Worm (Caenorhabditis elegans) whole organism, late embryonic: ENCODE data around the gene F23H12.10.

Experiments used
- C38D4.7 ChIP-seq: fragments of 200-800 bp; sonication (Bioruptor generic); optimal IDR thresholded peaks from 2 replicates; lab custom pipeline; 2018; ENCODE audit warnings: mild to moderate bottlenecking, missing genetic modification characterization, moderate library complexity, missing compliant biosample characterization
- K02D7.2 ChIP-seq: sonication (generic microtip); optimal IDR thresholded peaks from 2 replicates; lab custom pipeline; 2017; ENCODE audit warnings: mild to moderate bottlenecking, missing genetic modification characterization, missing compliant biosample characterization
- K09A11.1 ChIP-seq: sonication (generic microtip); optimal IDR thresholded peaks from 2 replicates; lab custom pipeline; 2017; ENCODE audit warnings: antibody characterized with exemption, mild to moderate bottlenecking, missing genetic modification characterization, missing compliant biosample characterization; ENCODE audit not compliant: insufficient read depth
- T23F11.4 ChIP-seq: fragments of 200-800 bp; sonication (Bioruptor generic); optimal IDR thresholded peaks from 2 replicates; lab custom pipeline; 2018; ENCODE audit warnings: mild to moderate bottlenecking, missing genetic modification characterization, missing compliant biosample characterization
- ama-1 ChIP-seq: fragments of 150-350 bp; optimal IDR thresholded peaks from 2 replicates; lab custom pipeline; 2014
- ceh-18 ChIP-seq: sonication (generic microtip); optimal IDR thresholded peaks from 2 replicates; lab custom pipeline; 2016; ENCODE audit warnings: missing genetic modification characterization, missing compliant biosample characterization
- ceh-19 ChIP-seq: fragments of 200-800 bp; sonication (Bioruptor generic); optimal IDR thresholded peaks from 2 replicates; lab custom pipeline; 2018; ENCODE audit warnings: mild to moderate bottlenecking, missing genetic modification characterization, missing compliant biosample characterization
- ceh-2 ChIP-seq: sonication (generic microtip); optimal IDR thresholded peaks from 2 replicates; lab custom pipeline; 2016; ENCODE audit warnings: missing genotype, missing genetic modification characterization, missing compliant biosample characterization
- ceh-30 ChIP-seq: fragments of 150-350 bp; optimal IDR thresholded peaks from 2 replicates; lab custom pipeline; 2014; ENCODE audit warnings: missing biosample characterization, missing genetic modification characterization
- ceh-45 ChIP-seq: fragments of 200-800 bp; sonication (Bioruptor generic); IDR thresholded peaks from 2 replicates; pipeline ENCODE4 v1.3.6; 2022; ENCODE audit warnings: missing genetic modification reagents, missing genetic modification characterization, missing compliant biosample characterization
- ceh-6 ChIP-seq: fragments of 200-800 bp; sonication (Bioruptor generic); optimal IDR thresholded peaks from 2 replicates; lab custom pipeline; 2018; ENCODE audit warnings: mild to moderate bottlenecking, missing genetic modification characterization, missing compliant biosample characterization
- ceh-9 ChIP-seq: sonication (generic microtip); optimal IDR thresholded peaks from 2 replicates; lab custom pipeline; 2016; ENCODE audit warnings: mild to moderate bottlenecking, missing genetic modification characterization, inconsistent platforms, missing compliant biosample characterization
- che-1 ChIP-seq: sonication (generic microtip); optimal IDR thresholded peaks from 2 replicates; lab custom pipeline; 2016; ENCODE audit warnings: mild to moderate bottlenecking, missing genetic modification characterization, missing compliant biosample characterization
- elt-4 ChIP-seq: sonication (generic microtip); optimal IDR thresholded peaks from 2 replicates; lab custom pipeline; 2016; ENCODE audit warnings: missing genetic modification characterization, missing compliant biosample characterization
- ets-4 ChIP-seq: sonication (generic microtip); optimal IDR thresholded peaks from 2 replicates; lab custom pipeline; 2016; ENCODE audit warnings: missing genetic modification characterization, missing compliant biosample characterization
- eyg-1 ChIP-seq: sonication (generic microtip); optimal IDR thresholded peaks from 2 replicates; lab custom pipeline; 2016; ENCODE audit warnings: missing genotype, missing genetic modification characterization, missing compliant biosample characterization
- fkh-10 ChIP-seq: fragments of 150-350 bp; optimal IDR thresholded peaks from 2 replicates; lab custom pipeline; 2014; ENCODE audit warnings: missing biosample characterization, missing genetic modification reagents, missing genetic modification characterization
- gmeb-2 ChIP-seq: sonication (generic microtip); optimal IDR thresholded peaks from 2 replicates; lab custom pipeline; 2016; ENCODE audit warnings: missing genetic modification characterization, inconsistent platforms, missing compliant biosample characterization
- hlh-13 ChIP-seq: fragments of 200-800 bp; sonication (Bioruptor generic); optimal IDR thresholded peaks from 2 replicates; lab custom pipeline; 2018; ENCODE audit warnings: mild to moderate bottlenecking, missing genetic modification characterization, missing compliant biosample characterization
- hlh-15 ChIP-seq: sonication (generic microtip); optimal IDR thresholded peaks from 2 replicates; lab custom pipeline; 2016; ENCODE audit warnings: missing genetic modification characterization, missing compliant biosample characterization
- hlh-8 ChIP-seq: sonication (generic microtip); optimal IDR thresholded peaks from 2 replicates; lab custom pipeline; 2016; ENCODE audit warnings: missing genotype, missing genetic modification characterization, missing compliant biosample characterization
- lim-6 ChIP-seq: sonication (generic microtip); optimal IDR thresholded peaks from 2 replicates; lab custom pipeline; 2016; ENCODE audit warnings: missing genetic modification characterization, missing compliant biosample characterization
- lin-11 ChIP-seq: fragments of 200-800 bp; sonication (Bioruptor generic); optimal IDR thresholded peaks from 2 replicates; lab custom pipeline; 2018; ENCODE audit warnings: mild to moderate bottlenecking, missing genetic modification characterization, missing compliant biosample characterization
- nfya-1 ChIP-seq: sonication (generic microtip); optimal IDR thresholded peaks from 2 replicates; lab custom pipeline; 2017; ENCODE audit warnings: missing genetic modification characterization, mild to moderate bottlenecking, missing compliant biosample characterization, antibody characterized with exemption, moderate library complexity
- nhr-11 ChIP-seq: fragments of 150-350 bp; optimal IDR thresholded peaks from 2 replicates; lab custom pipeline; 2014; ENCODE audit warnings: missing biosample characterization, missing genetic modification characterization
- nhr-232 ChIP-seq: sonication (generic microtip); optimal IDR thresholded peaks from 2 replicates; lab custom pipeline; 2016; ENCODE audit warnings: missing genetic modification characterization, missing compliant biosample characterization
- npax-4 ChIP-seq: sonication (generic microtip); optimal IDR thresholded peaks from 2 replicates; lab custom pipeline; 2016; ENCODE audit warnings: missing genetic modification characterization, missing compliant biosample characterization
- odd-2 ChIP-seq: sonication (generic microtip); optimal IDR thresholded peaks from 2 replicates; lab custom pipeline; 2017; ENCODE audit warnings: antibody characterized with exemption, mild to moderate bottlenecking, missing genetic modification characterization, missing compliant biosample characterization
- pat-9 ChIP-seq: fragments of 200-800 bp; sonication (Bioruptor generic); optimal IDR thresholded peaks from 2 replicates; lab custom pipeline; 2018; ENCODE audit warnings: mild to moderate bottlenecking, missing genetic modification characterization, moderate library complexity, missing compliant biosample characterization
- pha-2 ChIP-seq: sonication (generic microtip); optimal IDR thresholded peaks from 2 replicates; lab custom pipeline; 2017; ENCODE audit warnings: mild to moderate bottlenecking, missing genetic modification characterization, missing compliant biosample characterization
- pha-4 ChIP-seq: fragments of 150-350 bp; optimal IDR thresholded peaks from 2 replicates; lab custom pipeline; 2018; ENCODE audit warnings: missing biosample characterization, missing genetic modification reagents, missing genetic modification characterization
- pros-1 ChIP-seq: fragments of 150-350 bp; optimal IDR thresholded peaks from 2 replicates; lab custom pipeline; 2014; ENCODE audit warnings: missing biosample characterization, missing genetic modification reagents, missing genetic modification characterization
- rnt-1 ChIP-seq: sonication (generic microtip); optimal IDR thresholded peaks from 2 replicates; lab custom pipeline; 2016; ENCODE audit warnings: missing genetic modification characterization, missing compliant biosample characterization
- sdc-2 ChIP-seq: sonication (generic microtip); optimal IDR thresholded peaks from 2 replicates; lab custom pipeline; 2016; ENCODE audit warnings: missing genotype, missing genetic modification characterization, missing compliant biosample characterization
- sox-4 ChIP-seq: sonication (generic microtip); optimal IDR thresholded peaks from 2 replicates; lab custom pipeline; 2017; ENCODE audit warnings: mild to moderate bottlenecking, missing genetic modification characterization, inconsistent platforms, missing compliant biosample characterization
- unc-3 ChIP-seq, 2 experiments: fragments of 200-800 bp in 1 of 2; sonication (Bioruptor generic) in 1 of 2; sonication (generic microtip) in 1 of 2; conservative IDR thresholded peaks in 1 of 2; optimal IDR thresholded peaks in 1 of 2; 2 replicates each; pipeline versions ENCODE4 v1.3.6 to Lab custom; 2016 to 2022; ENCODE audit warnings: missing compliant biosample characterization in 2 of 2, missing genetic modification characterization in 2 of 2, missing genetic modification reagents in 1 of 2
- unc-55 ChIP-seq: sonication (generic microtip); optimal IDR thresholded peaks from 2 replicates; lab custom pipeline; 2017; ENCODE audit warnings: missing biosample characterization, missing genetic modification reagents, missing genetic modification characterization
- zip-5 ChIP-seq: sonication (generic microtip); optimal IDR thresholded peaks from 2 replicates; lab custom pipeline; 2016; ENCODE audit warnings: missing genetic modification characterization, missing compliant biosample characterization
- ztf-16 ChIP-seq: sonication (generic microtip); optimal IDR thresholded peaks from 2 replicates; lab custom pipeline; 2017; ENCODE audit warnings: missing genetic modification characterization, missing compliant biosample characterization

F23H12.10 gene

DNA sequence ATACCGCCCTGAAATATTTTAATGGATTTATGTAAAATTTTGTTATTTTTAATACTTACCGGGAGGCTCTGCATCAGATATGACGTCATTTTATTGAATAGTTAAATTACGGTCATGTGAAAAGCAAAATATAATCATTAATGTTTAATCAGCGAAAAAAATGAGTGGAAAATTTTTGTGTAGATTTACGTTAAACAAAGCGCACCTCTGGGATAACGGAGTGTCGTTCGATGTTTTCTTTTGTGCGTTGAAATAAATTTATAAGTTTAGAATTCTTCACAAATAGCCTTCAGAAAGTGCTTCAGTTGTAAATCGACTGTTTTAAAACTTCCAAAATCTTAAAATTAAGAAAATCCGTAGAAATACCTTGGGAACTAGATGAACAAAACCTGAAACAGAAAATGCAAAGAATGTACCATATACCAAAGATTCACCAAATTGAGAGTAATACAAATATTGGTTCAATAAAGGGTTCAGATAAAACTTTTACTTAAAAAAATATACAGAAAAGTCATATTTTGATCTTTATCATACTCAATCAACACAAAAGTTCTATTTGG is 26.7 kb upstream of the F23H12.10 start, which contains the start of the genes K01D12.20 and miga-1:
Gene K01D12.20, minus strand, starts transcription at position 138 of the 560 bp plus-strand sequence.
Gene miga-1, minus strand, starts transcription at position 183 of the 560 bp plus-strand sequence.
- TF ChIP-seq ztf-16 (tag; lab: Kevin White, UChicago): no peak
- no peak for TF ChIP-seq ama-1
- no peak for TF ChIP-seq hlh-15 (tag; lab: Kevin White, UChicago)
- TF ChIP-seq odd-2 (tag; lab: Kevin White, UChicago): no peak
- no peak for TF ChIP-seq pha-2 (tag; lab: Kevin White, UChicago)
- TF ChIP-seq hlh-13: no peak
- no peak for TF ChIP-seq ceh-6 (GFP tag; lab: Kevin White, UChicago)
- no peak for TF ChIP-seq eyg-1 (tag; lab: Kevin White, UChicago)
- TF ChIP-seq C38D4.7 (GFP tag; lab: Kevin White, UChicago): no peak
- TF ChIP-seq sdc-2 (tag; lab: Kevin White, UChicago): no peak
- TF ChIP-seq zip-5 (tag; lab: Kevin White, UChicago): no peak
- TF ChIP-seq hlh-8: no peak
- no peak for TF ChIP-seq ets-4 (tag; lab: Kevin White, UChicago)
- no peak for TF ChIP-seq sox-4
- TF ChIP-seq gmeb-2 (tag; lab: Kevin White, UChicago): no peak
- no peak for TF ChIP-seq lin-11 (tag; lab: Kevin White, UChicago)
- TF ChIP-seq elt-4 (tag; lab: Kevin White, UChicago): no peak
- TF ChIP-seq, all 69 proteins: peak for 0

DNA sequence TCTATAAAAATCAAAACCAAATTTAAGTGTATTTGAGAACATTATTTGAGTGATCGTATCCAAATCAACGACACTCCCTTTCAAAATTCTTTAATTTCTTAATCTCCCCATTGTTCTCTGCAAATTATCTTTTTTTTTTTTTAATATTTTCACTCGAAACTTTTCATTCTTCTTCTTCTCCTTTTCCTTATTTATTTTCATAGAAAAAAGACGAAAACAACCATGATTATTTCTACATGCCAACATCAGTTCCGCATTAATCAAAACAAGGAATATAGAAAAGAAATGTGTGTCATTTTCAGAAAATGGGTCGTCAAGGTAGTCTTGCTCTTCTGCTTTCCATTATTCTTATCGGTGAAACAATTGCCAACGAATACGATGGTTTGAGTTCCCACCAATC is 23.5 kb upstream of the F23H12.10 start, which contains the start of gene K01D12.5:
Gene K01D12.5, plus strand, starts transcription at position 301 of the 400 bp plus-strand sequence.
- TF ChIP-seq eyg-1 (tag; lab: Kevin White, UChicago) (no peak), ceh-30 (tag; lab: Kevin White, UChicago) (no peak), unc-55 (GFP tag; lab: Kevin White, UChicago) (no peak), ceh-19 (GFP tag; lab: Kevin White, UChicago) (no peak), K09A11.1 (tag; lab: Kevin White, UChicago) (no peak)

- no peak for TF ChIP-seq rnt-1
- no peak for TF ChIP-seq elt-4 (tag; lab: Kevin White, UChicago)
- TF ChIP-seq K09A11.1 (tag; lab: Kevin White, UChicago): no peak
- TF ChIP-seq pha-4 (tag; lab: Kevin White, UChicago): no peak
- TF ChIP-seq ceh-19 (GFP tag; lab: Kevin White, UChicago): no peak
- no peak for TF ChIP-seq lin-11 (tag; lab: Kevin White, UChicago)
- no peak for TF ChIP-seq T23F11.4 (GFP tag; lab: Kevin White, UChicago)
- TF ChIP-seq ceh-45 (GFP tag; lab: Robert Waterston, UW): no peak
- TF ChIP-seq hlh-13: no peak
- no peak for TF ChIP-seq che-1 (tag; lab: Kevin White, UChicago)
- TF ChIP-seq odd-2 (tag; lab: Kevin White, UChicago): no peak
- no peak for TF ChIP-seq fkh-10 (GFP tag; lab: Kevin White, UChicago)
- no peak for TF ChIP-seq nhr-232 (tag; lab: Kevin White, UChicago)
- TF ChIP-seq ceh-2 (tag; lab: Kevin White, UChicago): no peak
- no peak for TF ChIP-seq sox-4
- no peak for TF ChIP-seq nfya-1 (tag; lab: Kevin White, UChicago)
Measured at ce11 chrV:12395699-12396098, 21.6 kb upstream of the F23H12.10 start, which contains the start of gene twk-14. Gene twk-14 (minus strand): TSS chrV:12395706.

- TF ChIP-seq nhr-11 (tag; lab: Kevin White, UChicago) (no peak), lim-6 (tag; lab: Kevin White, UChicago) (no peak), pat-9 (tag; lab: Kevin White, UChicago) (no peak), pha-4 (tag; lab: Kevin White, UChicago) (no peak), npax-4 (no peak), pros-1 (no peak), pha-2 (tag; lab: Kevin White, UChicago) (no peak), K02D7.2 (tag; lab: Kevin White, UChicago) (no peak), sdc-2 (tag; lab: Kevin White, UChicago) (no peak), ceh-18 (tag; lab: Kevin White, UChicago) (no peak), ceh-9 (tag; lab: Kevin White, UChicago) (no peak), unc-55 (GFP tag; lab: Kevin White, UChicago) (no peak), nhr-232 (tag; lab: Kevin White, UChicago) (no peak), unc-3 (GFP tag; conservative IDR thresholded peaks at IDR 0.05; lab: Robert Waterston, UW) (no peak), unc-3 (tag; optimal IDR thresholded peaks at IDR 0.05; lab: Kevin White, UChicago) (no peak)
- TF ChIP-seq, all 69 proteins: peak for 0
Measured at ce11 chrV:12386154-12386553, 12.1 kb upstream of the F23H12.10 start, which contains the start of gene K01D12.15. Gene K01D12.15 (plus strand): TSS chrV:12386454.
